Worm (Caenorhabditis elegans) whole organism, early embryonic: Measurements from ENCODE around the gene unc-18.

Experiments used
- hmg-4 ChIP-seq: fragments of 200-800 bp; sonication (Bioruptor generic); optimal IDR thresholded peaks from 2 replicates; lab custom pipeline; 2018; ENCODE audit warnings: mild to moderate bottlenecking, missing genetic modification characterization, missing compliant biosample characterization
- scrt-1 ChIP-seq: fragments of 200-800 bp; sonication (Bioruptor generic); IDR thresholded peaks from 2 replicates; pipeline ENCODE4 v1.3.6; 2022; ENCODE audit warnings: missing genetic modification characterization, missing compliant biosample characterization

DNA sequence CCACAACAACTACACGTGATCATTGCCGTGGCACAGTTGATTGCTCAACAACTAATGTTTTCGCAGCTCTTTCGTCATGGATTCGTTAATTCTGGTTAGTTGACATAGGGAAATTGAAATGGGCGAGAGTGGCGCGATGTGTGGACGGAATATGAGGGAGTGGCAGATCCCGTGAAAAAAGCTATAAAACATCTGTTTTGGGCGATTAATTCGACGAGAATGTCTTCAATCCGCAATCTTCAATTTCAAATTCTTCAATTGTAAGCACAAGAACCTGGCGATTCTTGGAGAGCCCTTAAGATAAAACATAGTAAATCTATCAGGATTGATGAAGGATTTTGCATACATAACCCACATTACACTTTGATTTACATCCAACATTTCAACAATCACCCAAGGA lies 37.9 kb downstream of the unc-18 start:
- TF ChIP-seq scrt-1 (GFP tag; lab: Robert Waterston, UW) (no peak), hmg-4 (GFP tag; lab: Kevin White, UChicago) (no peak)
